Worm (Caenorhabditis elegans) whole organism, young adult: ENCODE results near the gene nhr-252.

ENCODE experiments used
- F49E8.2 ChIP-seq: sonication (generic microtip); optimal IDR thresholded peaks from 3 replicates; lab custom pipeline; 2017; ENCODE audit warnings: missing genetic modification characterization, mild to moderate bottlenecking, missing compliant biosample characterization, antibody characterized with exemption, moderate library complexity; ENCODE audit not compliant: insufficient read depth
- K11D2.4 ChIP-seq: fragments of 200-800 bp; sonication (Bioruptor generic); IDR thresholded peaks from 2 replicates; pipeline ENCODE4 v1.3.6; 2022; ENCODE audit warnings: missing genetic modification reagents, missing genetic modification characterization, missing compliant biosample characterization
- ama-1 ChIP-seq, 3 experiments: fragments of 150-350 bp in 1 of 3; sonication (generic microtip) in 2 of 3; optimal IDR thresholded peaks; 2 replicates each; lab custom pipeline; 2014 to 2018; ENCODE audit warnings: missing biosample characterization in 2 of 3, missing genetic modification characterization in 2 of 3, missing genetic modification reagents in 2 of 3
- ceh-58 ChIP-seq: fragments of 200-800 bp; sonication (Bioruptor generic); IDR thresholded peaks from 2 replicates; pipeline ENCODE4 v1.3.6; 2022; ENCODE audit warnings: missing genetic modification characterization, missing compliant biosample characterization
- die-1 ChIP-seq: sonication (generic microtip); optimal IDR thresholded peaks from 2 replicates; lab custom pipeline; 2016; ENCODE audit warnings: missing genotype, mild to moderate bottlenecking, missing genetic modification characterization, missing compliant biosample characterization
- hmg-20 ChIP-seq: fragments of 200-800 bp; sonication (Bioruptor generic); IDR thresholded peaks from 2 replicates; pipeline ENCODE4 v1.3.6; 2022; ENCODE audit warnings: missing genetic modification reagents, missing genetic modification characterization, missing compliant biosample characterization
- lir-1 ChIP-seq: fragments of 200-800 bp; sonication (Bioruptor generic); conservative IDR thresholded peaks from 2 replicates; pipeline ENCODE4 v1.3.6; 2022; ENCODE audit warnings: missing genetic modification reagents, missing genetic modification characterization, missing compliant biosample characterization
- madf-3 ChIP-seq: fragments of 200-800 bp; sonication (Bioruptor generic); IDR thresholded peaks from 2 replicates; pipeline ENCODE4 v1.3.6; 2022; ENCODE audit warnings: missing genetic modification reagents, missing genetic modification characterization, missing compliant biosample characterization
- madf-8 ChIP-seq: fragments of 200-800 bp; sonication (Bioruptor generic); conservative IDR thresholded peaks from 2 replicates; pipeline ENCODE4 v1.3.6; 2022; ENCODE audit warnings: missing genetic modification reagents, missing genetic modification characterization, missing compliant biosample characterization
- mxl-1 ChIP-seq: sonication (generic microtip); optimal IDR thresholded peaks from 2 replicates; lab custom pipeline; 2016; ENCODE audit warnings: missing genetic modification characterization, missing compliant biosample characterization
- nfya-1 ChIP-seq: sonication (generic microtip); optimal IDR thresholded peaks from 2 replicates; lab custom pipeline; 2017; ENCODE audit warnings: antibody characterized with exemption, missing compliant biosample characterization, missing genetic modification characterization, borderline replicate concordance; ENCODE audit not compliant: insufficient read depth
- nhr-80 ChIP-seq: sonication (generic microtip); optimal IDR thresholded peaks from 2 replicates; lab custom pipeline; 2016; ENCODE audit warnings: missing genetic modification characterization, missing compliant biosample characterization
- nhr-90 ChIP-seq: sonication (generic microtip); optimal IDR thresholded peaks from 2 replicates; lab custom pipeline; 2016; ENCODE audit warnings: missing genotype, mild to moderate bottlenecking, missing genetic modification characterization, missing compliant biosample characterization
- pha-4 ChIP-seq: fragments of 150-350 bp; sonication (generic microtip); optimal IDR thresholded peaks from 2 replicates; lab custom pipeline; 2014; ENCODE audit warnings: missing biosample characterization, missing genetic modification reagents, missing genetic modification characterization

DNA sequence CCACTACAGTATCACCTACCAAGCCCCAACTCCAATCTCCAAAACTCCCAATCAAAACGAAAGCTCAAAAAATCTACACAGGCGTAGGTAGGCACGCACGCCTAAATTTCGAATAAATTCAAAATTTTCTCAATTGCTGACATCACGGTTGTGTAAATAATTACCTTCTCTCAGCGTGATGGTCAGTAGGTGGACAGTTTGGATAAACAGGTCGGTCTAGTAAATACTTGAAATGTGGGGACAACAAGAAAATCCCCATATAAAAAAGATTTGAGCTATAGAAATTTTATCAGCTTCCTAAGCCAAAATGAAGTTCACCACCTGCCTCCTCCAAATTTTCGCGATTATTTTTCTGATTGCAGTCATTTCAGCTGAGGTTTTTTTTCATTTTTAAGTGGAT is 33.7 kb downstream of the nhr-252 start, which contains the start of gene B0554.1:
- no peak for TF ChIP-seq hmg-20 (GFP tag; lab: Robert Waterston, UW)
- TF ChIP-seq madf-8 (GFP tag; lab: Robert Waterston, UW) = no peak
- no peak for TF ChIP-seq madf-3 (GFP tag; lab: Robert Waterston, UW)
- TF ChIP-seq F49E8.2 (tag; lab: Kevin White, UChicago) = no peak
- TF ChIP-seq ceh-58 = no peak
- TF ChIP-seq mxl-1 = no peak
- TF ChIP-seq ama-1 (optimal IDR thresholded peaks at IDR 0.05; lab: Kevin White, UChicago) = no peak
- TF ChIP-seq ama-1 (GFP tag; optimal IDR thresholded peaks at IDR 0.05; lab: Kevin White, UChicago) = no peak
- no peak for TF ChIP-seq nfya-1 (tag; lab: Kevin White, UChicago)
- TF ChIP-seq nhr-80 (tag; lab: Kevin White, UChicago) = no peak
- TF ChIP-seq nhr-90 (tag; lab: Kevin White, UChicago) = no peak
- TF ChIP-seq lir-1 (GFP tag; lab: Robert Waterston, UW) = no peak
- TF ChIP-seq K11D2.4 (GFP tag; lab: Robert Waterston, UW) = no peak
- TF ChIP-seq pha-4 (tag; lab: Kevin White, UChicago) = no peak
- TF ChIP-seq die-1 (tag; lab: Kevin White, UChicago) = no peak
